Worm (Caenorhabditis elegans): ENCODE results near the gene F58E2.2.
"Not testable (repeated sequence)": the region's sequence is repeated elsewhere in the genome, so short reads cannot be mapped to it uniquely, and the experiment has no call there.

- not testable (repeated sequence) for TF ChIP-seq pha-4 (tag; optimal IDR thresholded peaks at IDR 0.05); unc-62 (GFP tag; optimal IDR thresholded peaks at IDR 0.05); snpc-4 (tag; optimal IDR thresholded peaks at IDR 0.05); bed-3 (GFP tag; optimal IDR thresholded peaks at IDR 0.05)
These were observed 36.5 kb upstream of the F58E2.2 start, which contains the start of gene C04C3.7 for ce11 chrIV:3433387-3433786.

Data from whole organism, mixed stage, embryonic.